Fruit fly (Drosophila melanogaster) whole organism, embryonic: Measurements from ENCODE around the gene EMC5.
A peak's percentile ranks its signal among the peaks of the same experiment; 100 is the strongest.

Experiments used
- Adf1 ChIP-seq: fragments of 200-800 bp; sonication (Bioruptor generic); IDR thresholded peaks from 2 replicates; pipeline ENCODE4 v1.3.6; 2022; ENCODE audit warnings: missing biosample characterization, missing genetic modification characterization
- Antp ChIP-seq: fragments of 200-800 bp; sonication (Bioruptor generic); optimal IDR thresholded peaks from 3 replicates; lab custom pipeline; 2016; ENCODE audit warnings: missing biosample characterization, missing genetic modification characterization
- Atf-2 ChIP-seq: fragments of 200-800 bp; sonication (Bioruptor generic); optimal IDR thresholded peaks from 2 replicates; lab custom pipeline; 2016; ENCODE audit warnings: missing biosample characterization, missing genetic modification characterization
- CG1024 ChIP-seq: fragments of 200-800 bp; sonication (Bioruptor generic); IDR thresholded peaks from 2 replicates; pipeline ENCODE4 v1.3.6; 2022; ENCODE audit warnings: missing biosample characterization, missing genetic modification characterization
- CG10267 ChIP-seq: fragments of 200-800 bp; sonication (Bioruptor generic); optimal IDR thresholded peaks from 2 replicates; lab custom pipeline; 2018; ENCODE audit warnings: missing biosample characterization, mild to moderate bottlenecking, missing genetic modification characterization, moderate library complexity
- CG11456 ChIP-seq: fragments of 200-800 bp; sonication (Bioruptor generic); IDR thresholded peaks from 3 replicates; pipeline ENCODE4 v1.3.6; 2022; ENCODE audit warnings: missing biosample characterization, missing genetic modification characterization
- CG12391 ChIP-seq: fragments of 200-800 bp; sonication (Bioruptor generic); optimal IDR thresholded peaks from 3 replicates; lab custom pipeline; 2018; ENCODE audit warnings: missing biosample characterization, mild to moderate bottlenecking, missing genetic modification characterization, moderate library complexity
- CG13775 ChIP-seq: fragments of 200-800 bp; sonication (Bioruptor generic); optimal IDR thresholded peaks from 3 replicates; lab custom pipeline; 2017; ENCODE audit warnings: missing biosample characterization, mild to moderate bottlenecking, missing genetic modification characterization
- CG1529 ChIP-seq: fragments of 200-800 bp; sonication (Bioruptor generic); optimal IDR thresholded peaks from 3 replicates; lab custom pipeline; 2018; ENCODE audit warnings: missing biosample characterization, missing genetic modification characterization
- CG17361 ChIP-seq: fragments of 200-800 bp; sonication (Bioruptor generic); IDR thresholded peaks from 3 replicates; pipeline ENCODE4 v1.3.6; 2022; ENCODE audit warnings: missing biosample characterization, missing genetic modification characterization
- CG2712 ChIP-seq: fragments of 200-800 bp; optimal IDR thresholded peaks from 3 replicates; lab custom pipeline; 2019; ENCODE audit warnings: missing biosample characterization, mild to moderate bottlenecking, missing genetic modification characterization, moderate library complexity
- CG4404 ChIP-seq: fragments of 200-800 bp; sonication (Bioruptor generic); IDR thresholded peaks from 2 replicates; pipeline ENCODE4 v1.3.6; 2022; ENCODE audit warnings: missing biosample characterization, missing genetic modification characterization
- CG4617 ChIP-seq: fragments of 200-800 bp; sonication (Bioruptor generic); optimal IDR thresholded peaks from 3 replicates; lab custom pipeline; 2016; ENCODE audit warnings: missing biosample characterization, missing genetic modification characterization, borderline replicate concordance
- CG4854 ChIP-seq: fragments of 200-800 bp; sonication (Bioruptor generic); optimal IDR thresholded peaks from 2 replicates; lab custom pipeline; 2016; ENCODE audit warnings: missing biosample characterization, missing genetic modification characterization, inconsistent platforms
- CG7271 ChIP-seq: fragments of 200-800 bp; sonication (Bioruptor generic); optimal IDR thresholded peaks from 2 replicates; lab custom pipeline; 2018; ENCODE audit warnings: missing biosample characterization, mild to moderate bottlenecking, missing genetic modification characterization, moderate library complexity
- CG7745 ChIP-seq: fragments of 200-800 bp; sonication (Bioruptor generic); optimal IDR thresholded peaks from 2 replicates; lab custom pipeline; 2018; ENCODE audit warnings: missing biosample characterization, mild to moderate bottlenecking, missing genetic modification characterization, moderate library complexity
- CG7786 ChIP-seq: fragments of 200-800 bp; sonication (Bioruptor generic); optimal IDR thresholded peaks from 2 replicates; lab custom pipeline; 2016; ENCODE audit warnings: missing biosample characterization, missing genetic modification characterization
- CG9437 ChIP-seq: fragments of 200-800 bp; sonication (Bioruptor generic); optimal IDR thresholded peaks from 2 replicates; lab custom pipeline; 2018; ENCODE audit warnings: missing biosample characterization, mild to moderate bottlenecking, missing genetic modification characterization
- CkIIα-i1 ChIP-seq: fragments of 200-800 bp; sonication (Bioruptor generic); IDR thresholded peaks from 2 replicates; pipeline ENCODE4 v1.3.6; 2022; ENCODE audit warnings: missing biosample characterization, missing genetic modification characterization
- CrebB ChIP-seq: fragments of 200-800 bp; sonication (Bioruptor generic); optimal IDR thresholded peaks from 3 replicates; lab custom pipeline; 2018; ENCODE audit warnings: missing biosample characterization, mild to moderate bottlenecking, missing genetic modification characterization
- GATAe ChIP-seq: fragments of 200-800 bp; sonication (Bioruptor generic); conservative IDR thresholded peaks from 2 replicates; pipeline ENCODE4 v1.3.6; 2022; ENCODE audit warnings: missing biosample characterization, missing genetic modification characterization
- Gug ChIP-seq: fragments of 200-800 bp; sonication (Bioruptor generic); IDR thresholded peaks from 4 replicates; pipeline ENCODE4 v1.3.6; 2022; ENCODE audit warnings: missing biosample characterization, missing genetic modification characterization
- Hmx ChIP-seq: fragments of 200-800 bp; sonication (Bioruptor generic); optimal IDR thresholded peaks from 2 replicates; lab custom pipeline; 2016; ENCODE audit warnings: missing biosample characterization, missing genetic modification characterization
- Hr51 ChIP-seq, 2 experiments: fragments of 200-800 bp; sonication (Bioruptor generic); optimal IDR thresholded peaks; 2 replicates in 1 of 2; 3 replicates in 1 of 2; lab custom pipeline; 2016 to 2018; ENCODE audit warnings: missing biosample characterization in 2 of 2, missing genetic modification characterization in 2 of 2, mild to moderate bottlenecking in 1 of 2, moderate library complexity in 1 of 2
- MTF-1 ChIP-seq: fragments of 200-800 bp; sonication (Bioruptor generic); optimal IDR thresholded peaks from 2 replicates; lab custom pipeline; 2018; ENCODE audit warnings: missing biosample characterization, mild to moderate bottlenecking, missing genetic modification characterization, borderline replicate concordance
- NK7.1 ChIP-seq: fragments of 200-800 bp; sonication (Bioruptor generic); optimal IDR thresholded peaks from 3 replicates; lab custom pipeline; 2016; ENCODE audit warnings: missing biosample characterization, missing genetic modification characterization
- Optix ChIP-seq: fragments of 200-800 bp; sonication (Bioruptor generic); IDR thresholded peaks from 3 replicates; pipeline ENCODE4 v1.3.6; 2022; ENCODE audit warnings: missing biosample characterization, missing genetic modification characterization
- Side ChIP-seq: fragments of 200-800 bp; sonication (Bioruptor generic); optimal IDR thresholded peaks from 2 replicates; lab custom pipeline; 2016; ENCODE audit warnings: missing biosample characterization, missing genetic modification characterization
- TFAM ChIP-seq: fragments of 200-800 bp; sonication (Bioruptor generic); optimal IDR thresholded peaks from 2 replicates; lab custom pipeline; 2017; ENCODE audit warnings: missing biosample characterization, missing genetic modification characterization, inconsistent platforms
- Xrp1 ChIP-seq: fragments of 200-800 bp; sonication (Bioruptor generic); IDR thresholded peaks from 2 replicates; pipeline ENCODE4 v1.3.6; 2022; ENCODE audit warnings: missing biosample characterization, missing genetic modification characterization
- ap ChIP-seq: fragments of 200-800 bp; sonication (Bioruptor generic); IDR thresholded peaks from 2 replicates; pipeline ENCODE4 v1.3.6; 2022; ENCODE audit warnings: missing biosample characterization, missing genetic modification characterization
- bsh ChIP-seq, 2 experiments: fragments of 200-800 bp; sonication (Bioruptor generic); optimal IDR thresholded peaks; 2 replicates each; lab custom pipeline; 2017 to 2018; ENCODE audit warnings: mild to moderate bottlenecking in 2 of 2, missing biosample characterization in 2 of 2, missing genetic modification characterization in 2 of 2, moderate library complexity in 1 of 2
- dmrt11E ChIP-seq: fragments of 200-800 bp; sonication (Bioruptor generic); optimal IDR thresholded peaks from 3 replicates; lab custom pipeline; 2018; ENCODE audit warnings: missing biosample characterization, mild to moderate bottlenecking, missing genetic modification characterization, moderate library complexity
- gro ChIP-seq: fragments of 200-800 bp; sonication (Bioruptor generic); optimal IDR thresholded peaks from 2 replicates; lab custom pipeline; 2016; ENCODE audit warnings: missing biosample characterization, missing genetic modification characterization
- gsb ChIP-seq: fragments of 200-800 bp; sonication (Bioruptor generic); IDR thresholded peaks from 2 replicates; pipeline ENCODE4 v1.3.6; 2022; ENCODE audit warnings: missing biosample characterization, missing genetic modification characterization
- ham ChIP-seq: fragments of 200-800 bp; sonication (Bioruptor generic); IDR thresholded peaks from 2 replicates; pipeline ENCODE4 v1.3.6; 2022; ENCODE audit warnings: missing biosample characterization, missing genetic modification characterization
- knrl ChIP-seq: fragments of 200-800 bp; sonication (Bioruptor generic); IDR thresholded peaks from 3 replicates; pipeline ENCODE4 v1.3.6; 2022; ENCODE audit warnings: missing biosample characterization, missing genetic modification characterization; ENCODE audit not compliant: partially characterized antibody
- lilli ChIP-seq: fragments of 200-800 bp; sonication (Bioruptor generic); optimal IDR thresholded peaks from 3 replicates; lab custom pipeline; 2016; ENCODE audit warnings: missing biosample characterization, missing genetic modification characterization
- maf-S ChIP-seq: fragments of 200-800 bp; sonication (Bioruptor generic); optimal IDR thresholded peaks from 2 replicates; lab custom pipeline; 2016; ENCODE audit warnings: missing biosample characterization, missing genetic modification characterization
- mam ChIP-seq: fragments of 200-800 bp; sonication (Bioruptor generic); optimal IDR thresholded peaks from 3 replicates; lab custom pipeline; 2016; ENCODE audit warnings: missing biosample characterization, missing genetic modification characterization
- mld ChIP-seq: fragments of 200-800 bp; sonication (Bioruptor generic); IDR thresholded peaks from 3 replicates; pipeline ENCODE4 v1.3.6; 2022; ENCODE audit warnings: missing biosample characterization, missing genetic modification characterization; ENCODE audit not compliant: partially characterized antibody
- p53 ChIP-seq: fragments of 200-800 bp; sonication (Bioruptor generic); optimal IDR thresholded peaks from 2 replicates; lab custom pipeline; 2016; ENCODE audit warnings: missing biosample characterization, missing genetic modification characterization
- pan ChIP-seq, 4 experiments: fragments of >200 bp in 3 of 4; fragments of 200-800 bp in 1 of 4; sonication (Bioruptor generic) in 1 of 4; optimal IDR thresholded peaks in 3 of 4; IDR thresholded peaks in 1 of 4; 2 replicates each; pipeline versions ENCODE4 v1.3.6 to Lab custom; 2017 to 2022; ENCODE audit warnings: missing biosample characterization in 2 of 4, missing genetic modification characterization in 2 of 4, mixed read lengths in 1 of 4
- so ChIP-seq: fragments of 200-800 bp; sonication (Bioruptor generic); IDR thresholded peaks from 3 replicates; pipeline ENCODE4 v1.3.6; 2022; ENCODE audit warnings: missing biosample characterization, missing genetic modification characterization
- tin ChIP-seq: fragments of 200-800 bp; sonication (Bioruptor generic); optimal IDR thresholded peaks from 3 replicates; lab custom pipeline; 2016; ENCODE audit warnings: missing biosample characterization, missing genetic modification characterization
- tup ChIP-seq: fragments of 200-800 bp; sonication (Bioruptor generic); optimal IDR thresholded peaks from 2 replicates; lab custom pipeline; 2016; ENCODE audit warnings: missing biosample characterization, mild to moderate bottlenecking, missing genetic modification characterization, moderate library complexity
- vnd ChIP-seq: fragments of 200-800 bp; sonication (Bioruptor generic); IDR thresholded peaks from 3 replicates; pipeline ENCODE4 v1.3.6; 2022; ENCODE audit warnings: missing biosample characterization, missing genetic modification characterization; ENCODE audit not compliant: partially characterized antibody
- zf30C ChIP-seq: fragments of 200-800 bp; sonication (Bioruptor generic); optimal IDR thresholded peaks from 3 replicates; lab custom pipeline; 2018; ENCODE audit warnings: missing biosample characterization, mild to moderate bottlenecking, missing genetic modification characterization

The EMC5 gene

DNA sequence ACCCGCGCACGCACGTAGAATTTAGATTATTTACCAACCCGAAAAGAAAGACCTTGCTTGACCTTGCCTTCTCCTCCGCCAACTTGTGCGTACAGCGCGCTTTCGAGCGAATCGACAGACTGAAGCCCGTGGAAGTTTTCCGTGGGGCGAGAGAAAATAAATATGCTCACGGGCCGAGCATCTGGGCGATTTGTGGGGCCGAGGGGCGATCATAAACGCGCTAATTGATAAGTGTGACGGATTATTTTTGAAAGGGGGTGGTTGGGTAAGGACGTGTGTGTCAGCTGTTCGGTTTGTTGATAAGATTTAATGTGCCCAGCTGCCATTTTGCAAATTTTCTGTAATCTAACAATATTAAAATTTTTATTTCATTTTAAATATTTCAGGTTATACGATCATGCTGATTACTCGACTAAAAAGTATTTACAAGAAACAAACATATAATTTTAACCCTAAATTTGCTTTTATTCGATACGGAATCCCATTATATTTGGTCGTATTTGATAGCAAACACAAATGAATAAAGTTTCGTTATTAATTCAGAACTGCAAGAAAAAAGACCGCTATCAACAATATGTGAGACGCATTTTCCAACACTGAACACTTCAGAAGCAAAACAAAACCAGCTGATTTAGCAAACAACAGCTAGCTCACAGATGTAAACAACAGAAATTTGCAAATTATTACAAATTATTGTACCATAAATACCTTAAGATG, 13.3 kb upstream of the EMC5 start, which contains the start of the genes L2HGDH and CG10431 (continued):
- TF ChIP-seq CG1024 (GFP tag; lab: Robert Waterston, UW) (no peak), p53 (GFP tag; lab: Kevin White, UChicago) (no peak), CG13775 (peak; percentile 63), CG17361 (GFP tag; lab: Robert Waterston, UW) (peak; percentile 79), vnd (GFP tag; lab: Robert Waterston, UW) (no peak), gsb (GFP tag; lab: Robert Waterston, UW) (no peak), TFAM (no peak), zf30C (GFP tag; lab: Kevin White, UChicago) (no peak), ap (GFP tag; lab: Robert Waterston, UW) (no peak), CG11456 (GFP tag; lab: Robert Waterston, UW) (no peak), so (GFP tag; lab: Robert Waterston, UW) (0 out of 3 replicates have a peak, but pooled peaks have one; percentile 32), mam (GFP tag; lab: Kevin White, UChicago) (peak; percentile 21), gro (GFP tag; lab: Kevin White, UChicago) (peak; percentile 46), CG10267 (tag; lab: Kevin White, UChicago) (peak; percentile 98), CG7786 (GFP tag; lab: Kevin White, UChicago) (peak; percentile 14), CG12391 (peak; percentile 85), CG9437 (GFP tag; lab: Kevin White, UChicago) (peak; percentile 64), knrl (GFP tag; lab: Robert Waterston, UW) (peak; percentile 44; the same call in 1 of the 3 replicates), CG4404 (GFP tag; lab: Robert Waterston, UW) (no peak), mld (GFP tag; lab: Robert Waterston, UW) (no peak), Xrp1 (GFP tag; lab: Robert Waterston, UW) (peak; percentile 36; the same call in 1 of the 2 replicates), CrebB (tag; lab: Kevin White, UChicago) (no peak), Gug (GFP tag; lab: Robert Waterston, UW) (no peak), Side (peak; percentile 7), Hr51 (GFP tag; optimal IDR thresholded peaks at IDR 0.05; lab: Kevin White, UChicago) (peak in 1 of 2 experiments; percentile 69), Adf1 (GFP tag; lab: Robert Waterston, UW) (peak; percentile 44; the same call in 1 of the 2 replicates), dmrt11E (tag; lab: Kevin White, UChicago) (peak; percentile 47), Atf-2 (GFP tag; lab: Kevin White, UChicago) (no peak), CG2712 (peak; percentile 77), CG4854 (GFP tag; lab: Kevin White, UChicago) (peak; percentile 54), CG7745 (no peak), lilli (GFP tag; lab: Kevin White, UChicago) (peak; percentile 67), GATAe (GFP tag; lab: Robert Waterston, UW) (peak; percentile 88), Hmx (GFP tag; lab: Kevin White, UChicago) (peak; percentile 61), CG7271 (tag; lab: Kevin White, UChicago) (peak; percentile 43), pan (optimal IDR thresholded peaks at IDR 0.05; lab: Kevin White, UChicago) (no peak), pan (GFP tag; optimal IDR thresholded peaks at IDR 0.05 in 1 of 2, IDR thresholded peaks at IDR 0.05 in 1 of 2) (peak in 1 of 2 experiments; percentile 19), Antp (peak; percentile 42), tin (GFP tag; lab: Kevin White, UChicago) (peak; percentile 69), NK7.1 (GFP tag; lab: Kevin White, UChicago) (no peak), Optix (GFP tag; lab: Robert Waterston, UW) (no peak), CG4617 (no peak), MTF-1 (GFP tag; lab: Kevin White, UChicago) (peak; percentile 70), CG1529 (GFP tag; lab: Kevin White, UChicago) (peak; percentile 35), tup (GFP tag; lab: Kevin White, UChicago) (peak; percentile 30), maf-S (GFP tag; lab: Kevin White, UChicago) (peak; percentile 5), CkIIα-i1 (GFP tag; lab: Robert Waterston, UW) (no peak), ham (GFP tag; lab: Robert Waterston, UW) (no peak), bsh (GFP tag; optimal IDR thresholded peaks at IDR 0.05; lab: Kevin White, UChicago) (peak in 1 of 2 experiments; percentile 41)
